Worm (Caenorhabditis elegans) whole organism, L2 larva: Measurements from ENCODE around the gene K09C4.2.

Experiments used
- F13H6.1 ChIP-seq: sonication (generic microtip); optimal IDR thresholded peaks from 2 replicates; lab custom pipeline; 2016; ENCODE audit warnings: missing genetic modification characterization, missing compliant biosample characterization
- R02D3.7 ChIP-seq: fragments of 150-350 bp; optimal IDR thresholded peaks from 2 replicates; lab custom pipeline; 2014; ENCODE audit warnings: missing biosample characterization, missing genetic modification characterization
- Y55F3AM.14 ChIP-seq: fragments of 200-800 bp; sonication (Bioruptor generic); optimal IDR thresholded peaks from 2 replicates; lab custom pipeline; 2018; ENCODE audit warnings: mild to moderate bottlenecking, missing genetic modification characterization, missing compliant biosample characterization
- alr-1 ChIP-seq: fragments of 150-350 bp; optimal IDR thresholded peaks from 2 replicates; lab custom pipeline; 2014; ENCODE audit warnings: missing biosample characterization, missing genetic modification characterization
- ceh-16 ChIP-seq: fragments of 150-350 bp; optimal IDR thresholded peaks from 2 replicates; lab custom pipeline; 2014; ENCODE audit warnings: missing biosample characterization, missing genetic modification characterization
- ceh-82 ChIP-seq: fragments of 150-350 bp; optimal IDR thresholded peaks from 2 replicates; lab custom pipeline; 2014; ENCODE audit warnings: missing biosample characterization, missing genetic modification characterization
- dmd-4 ChIP-seq: sonication (generic microtip); optimal IDR thresholded peaks from 2 replicates; lab custom pipeline; 2017; ENCODE audit warnings: missing biosample characterization, missing genetic modification characterization
- elt-1 ChIP-seq: fragments of 150-350 bp; optimal IDR thresholded peaks from 2 replicates; lab custom pipeline; 2014; ENCODE audit warnings: missing biosample characterization, missing genetic modification characterization
- elt-3 ChIP-seq: sonication (generic microtip); optimal IDR thresholded peaks from 2 replicates; lab custom pipeline; 2017; ENCODE audit warnings: missing biosample characterization, missing genetic modification characterization
- fos-1 ChIP-seq: fragments of 150-350 bp; optimal IDR thresholded peaks from 2 replicates; lab custom pipeline; 2014; ENCODE audit warnings: missing biosample characterization, missing genetic modification characterization
- gmeb-1 ChIP-seq: fragments of 150-350 bp; optimal IDR thresholded peaks from 2 replicates; lab custom pipeline; 2014; ENCODE audit warnings: missing biosample characterization, missing genetic modification characterization
- lin-11 ChIP-seq: fragments of 150-350 bp; sonication (generic microtip); optimal IDR thresholded peaks from 2 replicates; lab custom pipeline; 2014; ENCODE audit warnings: missing biosample characterization, missing genetic modification characterization, inconsistent platforms, mixed read lengths
- lin-13 ChIP-seq: fragments of 150-350 bp; optimal IDR thresholded peaks from 2 replicates; lab custom pipeline; 2014; ENCODE audit warnings: missing biosample characterization, missing genetic modification reagents, missing genetic modification characterization
- lin-39 ChIP-seq: fragments of 150-350 bp; optimal IDR thresholded peaks from 2 replicates; lab custom pipeline; 2014; ENCODE audit warnings: missing biosample characterization, missing genetic modification reagents, missing genetic modification characterization
- lsy-2 ChIP-seq, 2 experiments: fragments of 150-350 bp in 1 of 2; sonication (generic microtip) in 1 of 2; optimal IDR thresholded peaks; 2 replicates each; lab custom pipeline; 2014 to 2017; ENCODE audit warnings: missing biosample characterization in 2 of 2, missing genetic modification characterization in 2 of 2
- mab-5 ChIP-seq: fragments of 150-350 bp; optimal IDR thresholded peaks from 2 replicates; lab custom pipeline; 2014; ENCODE audit warnings: missing biosample characterization, missing genetic modification characterization
- mbf-1 ChIP-seq: sonication (generic microtip); optimal IDR thresholded peaks from 2 replicates; lab custom pipeline; 2017; ENCODE audit warnings: missing biosample characterization, missing genetic modification characterization
- mdl-1 ChIP-seq, 2 experiments: fragments of 150-350 bp in 1 of 2; sonication (generic microtip) in 1 of 2; optimal IDR thresholded peaks; 2 replicates each; lab custom pipeline; 2017; ENCODE audit warnings: missing biosample characterization in 2 of 2, missing genetic modification characterization in 2 of 2
- nhr-12 ChIP-seq: fragments of 150-350 bp; optimal IDR thresholded peaks from 2 replicates; lab custom pipeline; 2014; ENCODE audit warnings: missing biosample characterization, missing genetic modification characterization
- nhr-129 ChIP-seq: fragments of 150-350 bp; optimal IDR thresholded peaks from 2 replicates; lab custom pipeline; 2014; ENCODE audit warnings: missing biosample characterization, missing genetic modification characterization
- nhr-23 ChIP-seq: fragments of 150-350 bp; optimal IDR thresholded peaks from 2 replicates; lab custom pipeline; 2014; ENCODE audit warnings: missing biosample characterization, missing genetic modification reagents, missing genetic modification characterization
- nhr-237 ChIP-seq: fragments of 150-350 bp; optimal IDR thresholded peaks from 2 replicates; lab custom pipeline; 2014; ENCODE audit warnings: missing biosample characterization, missing genetic modification characterization
- nhr-25 ChIP-seq: fragments of 150-350 bp; sonication (generic microtip); optimal IDR thresholded peaks from 3 replicates; lab custom pipeline; 2014; ENCODE audit warnings: missing biosample characterization, missing genetic modification characterization
- nhr-77 ChIP-seq: fragments of 150-350 bp; optimal IDR thresholded peaks from 2 replicates; lab custom pipeline; 2014; ENCODE audit warnings: missing biosample characterization, missing genetic modification characterization
- peb-1 ChIP-seq: fragments of 150-350 bp; optimal IDR thresholded peaks from 2 replicates; lab custom pipeline; 2014; ENCODE audit warnings: missing biosample characterization, missing genetic modification characterization
- sem-4 ChIP-seq: fragments of 150-350 bp; optimal IDR thresholded peaks from 2 replicates; lab custom pipeline; 2014; ENCODE audit warnings: missing biosample characterization, missing genetic modification reagents, missing genetic modification characterization
- skn-1 ChIP-seq: sonication (generic microtip); optimal IDR thresholded peaks from 2 replicates; lab custom pipeline; 2017; ENCODE audit warnings: missing biosample characterization, missing genetic modification characterization
- sma-9 ChIP-seq, 2 experiments: fragments of 150-350 bp in 1 of 2; sonication (generic microtip) in 1 of 2; optimal IDR thresholded peaks; 2 replicates each; lab custom pipeline; 2014 to 2016; ENCODE audit warnings: missing genetic modification characterization in 2 of 2, mild to moderate bottlenecking in 1 of 2, missing biosample characterization in 1 of 2, missing compliant biosample characterization in 1 of 2, missing genetic modification reagents in 1 of 2, moderate library complexity in 1 of 2
- unc-39 ChIP-seq: fragments of 150-350 bp; optimal IDR thresholded peaks from 2 replicates; lab custom pipeline; 2014; ENCODE audit warnings: missing biosample characterization, missing genetic modification characterization
- unc-55 ChIP-seq: fragments of 150-350 bp; sonication (generic microtip); optimal IDR thresholded peaks from 3 replicates; lab custom pipeline; 2014; ENCODE audit warnings: missing biosample characterization, missing genetic modification reagents, missing genetic modification characterization
- zag-1 ChIP-seq: fragments of 150-350 bp; optimal IDR thresholded peaks from 2 replicates; lab custom pipeline; 2014; ENCODE audit warnings: missing biosample characterization, missing genetic modification characterization
- ztf-1 ChIP-seq: fragments of 200-800 bp; sonication (Bioruptor generic); conservative IDR thresholded peaks from 2 replicates; pipeline ENCODE4 v1.3.6; 2022; ENCODE audit warnings: missing genetic modification characterization, missing compliant biosample characterization
- ztf-4 ChIP-seq: fragments of 150-350 bp; optimal IDR thresholded peaks from 2 replicates; lab custom pipeline; 2014; ENCODE audit warnings: missing biosample characterization, missing genetic modification characterization

K09C4.2 gene

ce11 chrX:3304068-3304467 is 7.8 kb downstream of the K09C4.2 start, which contains the start of gene F11D5.7:
TSS of gene F11D5.7 (plus strand) at chrX:3304368.
- TF ChIP-seq elt-1 (tag; lab: Kevin White, UChicago) (no peak), ztf-1 (GFP tag; lab: Robert Waterston, UW) (no peak), gmeb-1 (tag; lab: Kevin White, UChicago) (no peak), mab-5 (no peak), dmd-4 (tag; lab: Kevin White, UChicago) (no peak), alr-1 (tag; lab: Kevin White, UChicago) (no peak), Y55F3AM.14 (no peak), nhr-237 (no peak), elt-3 (tag; lab: Kevin White, UChicago) (no peak), ceh-82 (tag; lab: Kevin White, UChicago) (no peak), R02D3.7 (no peak), nhr-23 (tag; lab: Kevin White, UChicago) (no peak), ztf-4 (tag; lab: Kevin White, UChicago) (no peak), nhr-12 (tag; lab: Kevin White, UChicago) (no peak), nhr-129 (tag; lab: Kevin White, UChicago) (no peak), lin-13 (GFP tag; lab: Kevin White, UChicago) (no peak), F13H6.1 (tag; lab: Kevin White, UChicago) (no peak), nhr-77 (no peak), zag-1 (no peak)

ce11 chrX:3306594-3307296 is 10.5 kb downstream of the K09C4.2 start:
- TF ChIP-seq R02D3.7 (no peak), gmeb-1 (tag; lab: Kevin White, UChicago) (no peak), skn-1 (tag; lab: Kevin White, UChicago) (no peak), sma-9 (GFP tag; optimal IDR thresholded peaks at IDR 0.05; lab: Kevin White, UChicago) (peak; percentile 30), sma-9 (tag; optimal IDR thresholded peaks at IDR 0.05; lab: Kevin White, UChicago) (no peak), unc-55 (GFP tag; lab: Kevin White, UChicago) (no peak), elt-1 (tag; lab: Kevin White, UChicago) (no peak), mdl-1 (tag; optimal IDR thresholded peaks at IDR 0.05; lab: Kevin White, UChicago) (no peak), fos-1 (tag; lab: Kevin White, UChicago) (peak; percentile 75)

- TF ChIP-seq sem-4 (tag; lab: Kevin White, UChicago), result no peak
- TF ChIP-seq dmd-4 (tag; lab: Kevin White, UChicago), result no peak
- no peak for TF ChIP-seq lin-13 (GFP tag; lab: Kevin White, UChicago)
- TF ChIP-seq nhr-77, result no peak
- no peak for TF ChIP-seq lsy-2 (tag; optimal IDR thresholded peaks at IDR 0.05; lab: Kevin White, UChicago)
- no peak for TF ChIP-seq F13H6.1 (tag; lab: Kevin White, UChicago)
- TF ChIP-seq lin-11 (tag; lab: Kevin White, UChicago), result no peak
- TF ChIP-seq skn-1 (tag; lab: Kevin White, UChicago), result no peak
- no peak for TF ChIP-seq nhr-23 (tag; lab: Kevin White, UChicago)
- no peak for TF ChIP-seq mbf-1
- no peak for TF ChIP-seq sma-9 (GFP tag; optimal IDR thresholded peaks at IDR 0.05; lab: Kevin White, UChicago)
- no peak for TF ChIP-seq sma-9 (tag; optimal IDR thresholded peaks at IDR 0.05; lab: Kevin White, UChicago)
Observed at ce11 chrX:3310702-3311101, 14.4 kb downstream of the K09C4.2 start.

- TF ChIP-seq unc-39 (tag; lab: Kevin White, UChicago), result no peak
- TF ChIP-seq ztf-4 (tag; lab: Kevin White, UChicago), result no peak
- no peak for TF ChIP-seq gmeb-1 (tag; lab: Kevin White, UChicago)
- no peak for TF ChIP-seq lin-39 (tag; lab: Kevin White, UChicago)
- TF ChIP-seq unc-55 (GFP tag; lab: Kevin White, UChicago), result no peak
Observed at ce11 chrX:3313939-3314338, 17.7 kb downstream of the K09C4.2 start.

ce11 chrX:3315014-3315413 is 18.7 kb downstream of the K09C4.2 start, which contains the start of gene ddr-2:
TSS of gene ddr-2 (plus strand) at chrX:3315314.
- TF ChIP-seq nhr-25 (tag; lab: Kevin White, UChicago), result no peak
- no peak for TF ChIP-seq ceh-16 (tag; lab: Kevin White, UChicago)
- no peak for TF ChIP-seq sma-9 (GFP tag; optimal IDR thresholded peaks at IDR 0.05; lab: Kevin White, UChicago)
- no peak for TF ChIP-seq sma-9 (tag; optimal IDR thresholded peaks at IDR 0.05; lab: Kevin White, UChicago)
- TF ChIP-seq nhr-12 (tag; lab: Kevin White, UChicago), result no peak
- TF ChIP-seq fos-1 (tag; lab: Kevin White, UChicago), result no peak
- no peak for TF ChIP-seq peb-1 (tag; lab: Kevin White, UChicago)
- no peak for TF ChIP-seq nhr-237
